Worm (Caenorhabditis elegans): ENCODE data around the gene ndx-2.

ce11 chrV:2690478-2690877 is 25.7 kb upstream of the ndx-2 start:
- TF ChIP-seq fkh-10 (GFP tag; optimal IDR thresholded peaks at IDR 0.05): no peak
- no peak for TF ChIP-seq gmeb-2 (tag; optimal IDR thresholded peaks at IDR 0.05)

Data from whole organism, late embryonic.